Worm (Caenorhabditis elegans) whole organism, L1 larva: ENCODE data around the gene C27D6.11.

ENCODE experiments used
- aly-2 ChIP-seq: fragments of 150-350 bp; optimal IDR thresholded peaks from 2 replicates; lab custom pipeline; 2014; ENCODE audit warnings: missing biosample characterization, missing genetic modification characterization
- fos-1 ChIP-seq: fragments of 150-350 bp; optimal IDR thresholded peaks from 2 replicates; lab custom pipeline; 2014; ENCODE audit warnings: missing biosample characterization, missing genetic modification characterization
- pqm-1 ChIP-seq: sonication (generic microtip); optimal IDR thresholded peaks from 3 replicates; lab custom pipeline; 2017; ENCODE audit warnings: missing biosample characterization, missing genetic modification characterization
- rnt-1 ChIP-seq: sonication (generic microtip); optimal IDR thresholded peaks from 2 replicates; lab custom pipeline; 2016; ENCODE audit warnings: mild to moderate bottlenecking, missing genetic modification characterization, moderate library complexity, missing compliant biosample characterization
- ztf-11 ChIP-seq, 2 experiments: sonication (generic microtip); optimal IDR thresholded peaks; 2 replicates each; lab custom pipeline; 2016 to 2017; ENCODE audit warnings: missing genetic modification characterization in 2 of 2, missing biosample characterization in 1 of 2, missing compliant biosample characterization in 1 of 2

DNA sequence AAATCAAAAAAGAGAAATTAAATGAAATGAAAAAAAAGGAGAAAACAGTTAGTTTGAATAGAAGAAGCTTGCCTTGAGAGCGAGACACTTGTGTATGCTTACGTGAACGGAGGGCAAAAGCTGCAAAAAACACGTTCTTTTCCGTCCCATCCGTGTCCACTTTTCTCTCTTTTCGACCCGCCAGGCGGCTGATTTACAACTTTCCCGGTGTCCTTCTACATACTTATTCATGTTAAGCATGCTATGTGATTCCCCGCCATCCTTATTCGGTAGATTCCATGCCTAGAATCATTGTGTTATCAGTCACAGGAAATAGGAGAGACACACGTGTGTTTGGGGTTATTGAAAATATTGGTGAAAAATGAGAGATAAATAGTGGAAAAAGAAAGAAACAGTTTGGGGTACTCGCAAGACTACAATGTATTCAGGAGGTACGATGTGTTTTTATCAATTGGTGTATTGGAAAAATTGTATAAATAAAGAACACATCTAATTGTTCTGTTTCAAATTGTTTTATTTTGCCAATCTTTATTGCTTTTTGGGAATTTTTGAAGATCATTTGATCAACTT is 19.0 kb downstream of the C27D6.11 start, which contains the start of gene nas-29:
- no peak for TF ChIP-seq rnt-1
- no peak for TF ChIP-seq ztf-11 (tag; optimal IDR thresholded peaks at IDR 0.05; lab: Kevin White, UChicago)
- TF ChIP-seq aly-2 (tag; lab: Kevin White, UChicago), result no peak
- no peak for TF ChIP-seq fos-1
- TF ChIP-seq pqm-1 (tag; lab: Kevin White, UChicago), result no peak
